Worm (Caenorhabditis elegans) whole organism, dauer: ENCODE measurements around the gene C51E3.10.

Experiments used
- unc-62 ChIP-seq: sonication (generic microtip); optimal IDR thresholded peaks from 2 replicates; lab custom pipeline; 2017; ENCODE audit warnings: missing biosample characterization, missing genetic modification reagents, missing genetic modification characterization

The C51E3.10 gene

DNA sequence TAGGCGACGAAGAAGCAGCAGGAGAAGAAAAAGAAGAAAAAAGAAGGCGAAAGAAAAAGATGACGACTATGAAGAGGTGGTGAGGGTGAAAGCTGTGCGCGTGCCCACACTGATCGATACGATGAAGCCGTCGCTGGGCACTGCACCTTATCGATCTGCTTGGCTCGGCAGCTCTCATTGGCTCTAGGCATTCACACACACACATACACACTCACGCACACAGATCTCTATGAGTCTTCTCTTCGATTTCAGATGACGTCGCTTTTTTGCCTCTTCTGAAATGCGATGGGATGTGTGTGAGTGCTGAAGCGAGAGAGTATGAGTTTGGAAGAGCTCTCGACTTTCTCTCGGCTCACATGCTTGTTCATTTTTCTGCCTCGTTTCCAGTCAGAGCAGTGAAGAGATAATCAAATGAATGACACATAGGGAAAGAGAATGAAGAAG lies 13.7 kb upstream of the C51E3.10 start:
- TF ChIP-seq unc-62 (GFP tag; lab: Kevin White, UChicago): no peak

DNA sequence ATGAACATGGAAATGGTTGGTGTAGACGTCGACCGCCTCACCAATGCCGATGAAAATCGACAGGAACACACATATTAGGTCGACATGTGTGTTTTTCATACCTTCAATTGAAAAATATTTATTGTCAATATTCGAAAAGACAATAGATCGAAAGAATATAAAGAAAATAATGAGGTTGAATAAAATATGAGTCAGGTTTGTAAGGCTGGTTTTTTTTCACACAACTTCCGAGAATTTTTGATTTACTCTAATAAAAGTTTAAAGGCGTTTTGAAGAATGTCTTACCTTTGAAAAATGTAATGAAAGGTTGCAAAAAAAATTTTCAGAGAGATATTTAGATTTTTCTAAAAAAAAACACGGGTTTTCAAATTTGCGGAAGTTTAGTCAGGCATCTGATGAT lies 12.7 kb upstream of the C51E3.10 start, which contains the start of gene egl-3:
Gene egl-3, minus strand, starts transcription at position 101 of the 400 bp plus-strand sequence.
- no peak for TF ChIP-seq unc-62 (GFP tag; lab: Kevin White, UChicago)

DNA sequence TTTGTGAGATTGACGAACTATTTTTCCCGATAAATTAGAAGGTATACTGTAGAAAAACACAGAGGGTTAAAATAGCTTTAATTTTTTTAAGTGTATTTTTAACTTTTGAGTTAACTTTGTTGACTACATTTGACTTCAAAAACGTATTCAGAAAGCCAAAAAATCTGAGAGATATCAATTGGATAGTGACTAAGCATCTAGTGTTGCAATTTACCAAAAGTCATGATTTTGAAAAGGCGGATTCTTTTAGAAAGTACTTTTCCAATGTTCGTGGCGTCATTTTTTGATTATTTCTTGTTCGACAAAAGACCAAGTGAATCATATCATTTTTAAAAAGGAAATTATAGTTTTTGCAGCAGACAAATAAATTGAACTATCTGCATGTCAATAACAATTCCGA lies 7.9 kb upstream of the C51E3.10 start:
- TF ChIP-seq unc-62 (GFP tag; lab: Kevin White, UChicago): no peak

DNA sequence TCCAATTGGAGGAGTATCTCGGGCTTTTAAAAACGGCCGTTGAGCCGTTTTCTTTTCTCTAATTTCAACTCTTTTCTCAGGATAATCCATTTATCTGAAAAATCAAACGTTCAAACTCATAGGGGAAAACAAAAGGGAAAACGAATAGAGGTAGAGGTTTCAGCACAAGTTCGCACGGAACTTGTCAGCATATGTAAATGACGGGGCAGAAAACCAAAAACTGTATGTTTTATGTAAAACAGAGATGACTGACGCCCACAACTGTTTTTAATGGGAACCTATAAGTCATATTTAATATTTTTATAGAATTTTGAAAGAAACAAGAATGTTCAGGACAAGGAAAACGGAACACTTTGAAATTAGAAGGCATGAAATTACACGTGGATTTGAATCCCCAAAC lies 5.4 kb upstream of the C51E3.10 start, which contains the start of gene C51E3.6:
Gene C51E3.6, minus strand, starts transcription at position 101 of the 400 bp plus-strand sequence.
- no peak for TF ChIP-seq unc-62 (GFP tag; lab: Kevin White, UChicago)

DNA sequence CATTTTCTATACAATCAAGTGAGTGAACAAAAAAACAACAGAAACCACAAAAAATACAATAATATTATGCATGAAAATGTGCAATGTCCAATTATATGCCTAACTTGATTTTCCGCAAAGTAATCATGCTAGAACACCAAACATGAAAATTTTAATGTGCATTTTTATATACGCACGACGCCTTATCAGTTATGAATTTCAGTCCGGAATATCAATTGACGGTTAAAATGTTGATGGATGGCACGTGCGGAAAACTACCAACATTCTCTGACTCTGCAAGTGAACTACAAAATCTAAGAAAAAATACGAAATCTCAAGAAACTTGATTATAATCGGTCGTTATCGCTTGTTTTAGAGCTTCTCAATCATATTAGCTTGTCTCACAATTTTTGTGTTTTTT lies 962 bp downstream of the C51E3.10 start:
- no peak for TF ChIP-seq unc-62 (GFP tag; lab: Kevin White, UChicago)

DNA sequence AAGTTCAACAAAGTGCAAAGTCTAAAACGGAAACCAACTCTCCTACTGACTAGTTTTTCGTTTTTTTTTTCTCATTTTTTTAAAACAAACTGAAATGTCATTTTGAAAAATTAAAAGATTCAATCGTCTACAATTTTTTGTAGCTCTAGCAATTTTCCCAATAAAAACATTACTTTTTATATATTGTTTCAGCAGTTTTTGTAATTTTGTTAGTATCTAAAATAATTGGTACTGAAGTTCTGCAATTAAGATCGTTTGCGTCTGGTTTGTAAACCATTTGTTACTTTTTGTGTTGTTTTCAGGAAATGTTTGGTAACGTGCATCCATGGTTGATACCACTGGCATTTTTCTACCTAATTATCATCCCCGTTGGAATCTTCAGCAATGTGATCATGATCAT lies 2.4 kb downstream of the C51E3.10 start, which contains the start of gene srsx-30:
Gene srsx-30, plus strand, starts transcription at position 301 of the 400 bp plus-strand sequence.
- TF ChIP-seq unc-62 (GFP tag; lab: Kevin White, UChicago): no peak

DNA sequence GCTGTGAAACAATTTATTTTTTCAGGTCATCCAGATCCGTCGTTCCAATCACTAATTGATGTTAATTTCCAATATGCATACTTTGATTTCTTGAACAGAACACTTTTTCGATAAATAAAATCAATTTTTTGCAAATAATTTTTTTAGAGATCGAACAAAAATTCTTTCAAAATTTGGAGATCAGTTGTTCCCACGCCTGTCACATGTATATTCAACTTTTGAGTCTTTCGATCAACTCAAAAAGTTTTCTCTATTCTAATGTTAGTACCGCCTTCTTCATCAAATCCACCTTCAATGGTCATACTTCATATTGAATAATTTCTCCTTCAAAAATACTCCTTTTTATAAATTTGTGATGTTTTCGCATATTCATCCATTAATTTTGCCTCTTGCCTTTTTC lies 6.2 kb downstream of the C51E3.10 start, which contains the start of gene srsx-29:
Gene srsx-29, plus strand, starts transcription at position 301 of the 400 bp plus-strand sequence.
- TF ChIP-seq unc-62 (GFP tag; lab: Kevin White, UChicago): no peak

DNA sequence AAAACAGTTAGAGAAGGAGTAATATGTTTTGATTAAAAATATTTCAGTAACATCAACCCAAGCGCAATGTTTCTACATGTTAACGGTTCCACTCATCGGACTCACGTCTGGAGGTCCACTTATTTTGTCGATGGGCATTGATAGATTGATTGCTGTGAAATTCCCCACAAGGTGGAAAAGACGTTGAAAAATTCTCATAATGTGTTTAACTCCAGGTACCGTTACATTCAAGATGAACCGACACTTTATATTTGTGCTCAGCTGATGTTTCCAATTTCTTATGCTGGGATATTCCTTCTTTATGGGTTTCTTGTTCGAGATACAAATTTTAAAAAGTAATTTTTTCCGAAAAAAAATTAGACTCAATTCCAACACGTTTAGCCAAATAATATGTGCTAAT lies 7.9 kb downstream of the C51E3.10 start:
- no peak for TF ChIP-seq unc-62 (GFP tag; lab: Kevin White, UChicago)

DNA sequence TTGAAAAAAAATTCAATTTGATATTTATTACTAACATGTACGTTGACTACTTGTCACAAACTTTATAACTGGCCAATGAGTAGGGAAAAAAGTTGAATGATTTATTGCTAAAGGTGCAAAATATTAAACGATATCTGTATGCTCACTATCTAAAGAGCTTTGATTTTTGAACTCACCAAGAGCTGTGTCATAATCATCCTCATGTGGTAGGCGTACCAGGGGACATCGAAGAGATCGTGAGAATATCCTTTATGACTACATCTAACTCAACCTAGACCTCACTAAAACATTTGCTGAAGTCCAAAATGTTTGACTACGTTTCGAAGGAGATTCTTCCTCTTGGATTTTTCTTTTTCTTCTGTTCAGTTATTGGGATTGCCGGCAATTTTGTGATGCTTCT lies 8.7 kb downstream of the C51E3.10 start, which contains the start of gene srsx-28:
Gene srsx-28, plus strand, starts transcription at position 301 of the 400 bp plus-strand sequence.
- TF ChIP-seq unc-62 (GFP tag; lab: Kevin White, UChicago): no peak

- no peak for TF ChIP-seq unc-62 (GFP tag; lab: Kevin White, UChicago)
These were observed 11.2 kb downstream of the C51E3.10 start, which contains the start of gene srsx-27 for ce11 chrV:10149728-10150127. srsx-27 (plus strand) TSS chrV:10150028.

DNA sequence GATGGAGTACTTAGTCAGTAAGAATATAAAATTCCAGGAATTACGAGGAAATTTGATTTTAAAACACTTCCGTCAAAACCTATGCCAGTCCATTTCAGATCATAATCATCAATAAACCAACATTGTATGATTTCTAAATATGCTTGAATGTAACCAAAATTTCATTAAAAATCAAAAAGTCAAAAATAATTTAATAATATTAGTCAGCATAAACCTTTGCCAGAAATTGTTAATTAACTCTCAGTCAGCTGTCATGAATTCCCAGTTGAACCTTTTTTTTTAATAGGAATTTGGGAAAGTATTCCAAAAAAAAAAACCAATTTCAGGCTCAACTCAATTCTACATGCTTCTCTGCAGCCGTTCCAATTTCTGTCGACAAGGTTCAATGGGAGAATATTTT lies 12.6 kb downstream of the C51E3.10 start, which contains the start of gene srsx-26:
Gene srsx-26, plus strand, starts transcription at position 301 of the 400 bp plus-strand sequence.
- TF ChIP-seq unc-62 (GFP tag; lab: Kevin White, UChicago): no peak

DNA sequence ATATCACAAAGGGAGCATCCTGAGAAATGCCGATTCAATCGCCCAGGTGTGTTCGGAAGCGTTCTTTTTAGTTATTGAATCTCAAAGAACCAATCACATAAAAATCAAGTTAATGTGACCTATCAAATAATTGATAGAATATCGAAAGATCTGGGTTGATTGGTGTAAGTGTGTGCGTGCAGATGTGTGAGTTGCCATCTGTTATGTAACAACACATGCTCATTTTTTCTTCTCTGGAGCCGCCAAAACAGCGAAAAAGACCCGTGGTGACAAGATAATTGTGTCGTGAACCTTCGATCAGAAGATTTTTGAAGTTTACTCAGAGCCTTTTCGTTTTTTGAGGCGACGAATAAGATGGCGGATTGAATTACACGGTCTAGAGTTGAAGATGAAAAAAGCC lies 14.1 kb downstream of the C51E3.10 start:
- TF ChIP-seq unc-62 (GFP tag; lab: Kevin White, UChicago): no peak

DNA sequence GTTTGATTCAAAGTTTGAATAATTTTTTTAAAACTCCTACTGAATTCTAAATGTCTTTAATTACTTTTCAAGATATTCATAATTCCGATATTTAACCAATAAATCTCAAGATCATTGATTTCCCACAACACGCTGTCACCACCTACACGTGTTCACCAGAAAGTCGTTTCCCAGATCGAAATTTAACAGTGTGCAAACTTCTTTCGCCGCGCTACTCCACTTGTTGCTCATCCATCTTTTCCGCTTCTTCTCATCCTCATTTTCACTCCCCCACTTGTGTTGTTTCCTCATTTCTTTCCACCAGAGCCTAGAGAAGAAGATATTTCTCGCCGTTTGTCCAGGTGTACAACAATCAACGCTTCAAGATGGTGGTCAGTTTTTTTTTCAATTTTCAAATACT lies 15.3 kb downstream of the C51E3.10 start, which contains the start of gene C51E3.9:
Gene C51E3.9, plus strand, starts transcription at position 301 of the 400 bp plus-strand sequence.
- TF ChIP-seq unc-62 (GFP tag; lab: Kevin White, UChicago): no peak

DNA sequence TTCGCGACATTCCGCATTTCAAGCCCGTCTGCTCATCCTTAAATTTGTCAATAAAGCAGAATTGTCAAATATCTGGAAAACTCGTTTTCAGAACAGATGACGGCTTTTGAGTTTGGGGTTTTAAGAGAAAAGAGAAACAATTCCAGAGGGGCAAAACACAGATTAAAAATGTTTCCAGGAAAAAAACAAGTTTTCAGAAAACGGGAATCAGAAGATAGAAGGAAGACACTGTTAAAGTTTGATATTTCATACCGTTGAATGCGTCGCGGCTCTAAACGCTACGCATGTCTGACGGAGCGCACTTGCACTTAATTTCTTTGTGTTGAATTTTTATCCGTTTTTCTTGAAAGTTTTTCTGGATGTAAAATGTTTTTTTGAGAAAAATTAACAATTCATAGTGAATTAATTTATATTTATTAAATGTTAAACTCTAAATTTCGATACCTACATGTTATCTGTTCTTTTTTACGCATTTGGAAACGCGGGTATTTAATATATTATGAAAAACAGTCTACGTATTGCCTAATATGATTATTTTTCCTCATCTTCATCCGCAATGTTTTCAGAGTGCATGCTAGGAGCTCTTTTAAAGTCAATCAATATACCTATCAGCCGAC lies 26.7 kb downstream of the C51E3.10 start, which contains the start of the genes C08B6.18, wdr-20 and C08B6.8:
Gene C08B6.18, minus strand, starts transcription at position 51 of the 617 bp plus-strand sequence.
Gene wdr-20, minus strand, starts transcription at position 82 of the 617 bp plus-strand sequence.
Gene C08B6.8, plus strand, starts transcription at position 567 of the 617 bp plus-strand sequence.
- TF ChIP-seq unc-62 (GFP tag; lab: Kevin White, UChicago): no peak

- no peak for TF ChIP-seq unc-62 (GFP tag; lab: Kevin White, UChicago)
These were observed 27.7 kb downstream of the C51E3.10 start for ce11 chrV:10133277-10133676.

DNA sequence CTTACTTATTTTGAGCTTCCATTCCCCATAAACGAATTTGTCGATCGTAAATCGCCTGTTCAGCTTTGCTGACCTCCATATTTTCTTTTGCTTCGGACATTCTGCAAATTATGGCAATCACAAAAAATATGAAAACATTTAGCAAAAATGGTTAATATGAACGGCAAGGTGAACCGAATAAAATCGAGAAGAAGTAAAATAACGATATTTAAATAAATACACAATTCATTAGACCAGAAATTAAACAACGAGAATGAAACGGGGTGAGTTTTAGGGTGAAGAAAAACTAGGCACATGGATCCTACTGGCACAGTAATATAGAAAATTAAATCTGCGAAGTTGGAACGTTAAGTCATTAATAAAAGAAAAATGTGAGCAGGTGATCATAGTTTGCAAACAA lies 30.7 kb downstream of the C51E3.10 start, which contains the start of gene aos-1:
Gene aos-1, minus strand, starts transcription at position 101 of the 400 bp plus-strand sequence.
- TF ChIP-seq unc-62 (GFP tag; lab: Kevin White, UChicago): no peak
